Fruit fly (Drosophila melanogaster): ENCODE measurements around the gene CG42564.

Gene CG42564

DNA sequence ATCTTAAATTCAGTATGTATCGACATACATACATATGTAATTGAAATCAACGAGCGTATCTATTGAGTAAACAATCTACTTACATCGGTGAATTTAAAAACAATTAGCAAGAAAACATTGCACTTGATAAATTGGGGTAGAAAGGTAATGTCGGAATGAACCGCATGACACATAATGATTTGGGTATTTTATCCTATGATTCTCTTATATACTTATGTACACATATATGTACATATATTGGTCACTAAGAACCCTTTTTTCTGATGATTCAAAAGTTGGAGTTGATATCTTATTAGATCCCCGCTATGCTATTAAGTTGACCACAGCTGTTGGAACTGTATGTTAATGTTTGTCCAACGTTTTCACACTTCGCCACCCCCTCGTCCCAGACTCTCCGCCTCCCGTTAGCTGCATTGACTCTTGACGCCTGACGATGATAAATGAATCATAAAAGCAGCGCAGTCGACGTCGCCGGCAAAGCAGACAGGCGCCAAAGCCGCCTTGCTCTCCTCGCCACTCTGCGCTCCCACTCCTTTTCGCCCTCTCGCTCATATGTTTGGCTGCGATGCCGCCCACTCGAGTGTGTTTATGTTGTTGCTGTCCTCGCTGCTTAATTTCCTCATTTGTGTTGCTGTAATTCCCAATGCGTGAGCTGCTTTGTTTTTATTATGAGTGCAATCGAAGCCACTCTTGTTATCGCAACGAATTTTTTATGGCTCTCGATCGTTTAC, 21.2 kb upstream of the CG42564 start (continued):
- TF ChIP-seq stc (GFP tag; IDR thresholded peaks at IDR 0.05) (0 out of 2 replicates have a peak, but pooled peaks have one; percentile 10), CG13424 (tag; optimal IDR thresholded peaks at IDR 0.05) (peak; percentile 57), CG9215 (GFP tag; IDR thresholded peaks at IDR 0.05) (no peak), trh (GFP tag; optimal IDR thresholded peaks at IDR 0.05) (no peak), CG15514 (GFP tag; optimal IDR thresholded peaks at IDR 0.05) (no peak), CG2120 (GFP tag; optimal IDR thresholded peaks at IDR 0.05) (no peak), Hmr (GFP tag; optimal IDR thresholded peaks at IDR 0.05) (no peak), NC2β (GFP tag; optimal IDR thresholded peaks at IDR 0.05) (no peak), dpn (GFP tag; optimal IDR thresholded peaks at IDR 0.05) (peak in 1 of 2 experiments; percentile 37), caup (GFP tag; optimal IDR thresholded peaks at IDR 0.05; ENCODE audit: severe bottlenecking) (no peak), CG11398 (GFP tag; optimal IDR thresholded peaks at IDR 0.05) (no peak), CG12942 (GFP tag; optimal IDR thresholded peaks at IDR 0.05) (no peak), CG7928 (GFP tag; optimal IDR thresholded peaks at IDR 0.05) (no peak), ems (GFP tag; optimal IDR thresholded peaks at IDR 0.05) (no peak), esg (GFP tag; conservative IDR thresholded peaks at IDR 0.05) (no peak), CG30431 (GFP tag; optimal IDR thresholded peaks at IDR 0.05) (no peak), hth (optimal IDR thresholded peaks at IDR 0.05) (no peak), Med (GFP tag) (peak; percentile 54), CG1024 (GFP tag; IDR thresholded peaks at IDR 0.05) (no peak), Stat92E (GFP tag; optimal IDR thresholded peaks at IDR 0.05) (no peak), mld (GFP tag; IDR thresholded peaks at IDR 0.05; ENCODE audit: partially characterized antibody) (no peak), CkIIα-i1 (GFP tag; IDR thresholded peaks at IDR 0.05) (no peak), abd-A (tag; optimal IDR thresholded peaks at IDR 0.05) (no peak), pnt (GFP tag; optimal IDR thresholded peaks at IDR 0.05) (no peak), hbn (GFP tag; IDR thresholded peaks at IDR 0.05; ENCODE audit: partially characterized antibody) (no peak), Pdp1 (GFP tag; optimal IDR thresholded peaks at IDR 0.05) (no peak), HHEX (GFP tag; optimal IDR thresholded peaks at IDR 0.05) (peak; percentile 20), PHDP (tag; optimal IDR thresholded peaks at IDR 0.05) (peak; percentile 26), lilli (GFP tag; optimal IDR thresholded peaks at IDR 0.05) (no peak), Atf3 (GFP tag; optimal IDR thresholded peaks at IDR 0.05) (no peak), Meics (GFP tag; optimal IDR thresholded peaks at IDR 0.05) (peak; percentile 32), hb (GFP tag; IDR thresholded peaks at IDR 0.05; ENCODE audit: partially characterized antibody) (no peak), TFAM (GFP tag; optimal IDR thresholded peaks at IDR 0.05) (no peak), Xbp1 (GFP tag; optimal IDR thresholded peaks at IDR 0.05) (peak; percentile 37), Hsf (GFP tag; optimal IDR thresholded peaks at IDR 0.05) (peak; percentile 4), Nf-YB (GFP tag; optimal IDR thresholded peaks at IDR 0.05) (peak; percentile 10), nau (GFP tag; optimal IDR thresholded peaks at IDR 0.05) (peak; percentile 33), CG11247 (GFP tag; IDR thresholded peaks at IDR 0.05) (no peak), ewg (GFP tag; optimal IDR thresholded peaks at IDR 0.05) (peak; percentile 18), bab2 (GFP tag; optimal IDR thresholded peaks at IDR 0.05) (no peak), Scr (GFP tag; IDR thresholded peaks at IDR 0.05; ENCODE audit: partially characterized antibody) (no peak), BEAF-32 (GFP tag; optimal IDR thresholded peaks at IDR 0.05) (no peak), CoRest (tag; optimal IDR thresholded peaks at IDR 0.05) (peak; percentile 44), emc (GFP tag; optimal IDR thresholded peaks at IDR 0.05) (no peak), CG15269 (tag; optimal IDR thresholded peaks at IDR 0.05) (peak; percentile 44), Eip74EF (GFP tag; optimal IDR thresholded peaks at IDR 0.05) (no peak), zf30C (GFP tag; optimal IDR thresholded peaks at IDR 0.05) (no peak), Hand (GFP tag; optimal IDR thresholded peaks at IDR 0.05) (no peak)

Measured in whole organism, embryonic.